Fruit fly (Drosophila melanogaster) Kc167 (cell line): Measurements from ENCODE around the gene CG9029.

Experiments
- Myc ChIP-seq: fragments of >200 bp; optimal IDR thresholded peaks from 2 replicates; lab custom pipeline; 2017; ENCODE audit warnings: missing external identifiers
- Sin3A ChIP-seq: fragments of >200 bp; optimal IDR thresholded peaks from 2 replicates; lab custom pipeline; 2018; ENCODE audit warnings: missing external identifiers
- h ChIP-seq: fragments of >200 bp; optimal IDR thresholded peaks from 3 replicates; lab custom pipeline; 2018; ENCODE audit warnings: missing external identifiers
- insv ChIP-seq: fragments of >200 bp; optimal IDR thresholded peaks from 3 replicates; lab custom pipeline; 2018; ENCODE audit warnings: missing external identifiers
- psq ChIP-seq: fragments of >200 bp; optimal IDR thresholded peaks from 2 replicates; lab custom pipeline; 2017; ENCODE audit warnings: missing external identifiers
- ttk ChIP-seq: sonication (Bioruptor generic); optimal IDR thresholded peaks from 2 replicates; lab custom pipeline; 2017; ENCODE audit warnings: missing external identifiers

Gene CG9029

DNA sequence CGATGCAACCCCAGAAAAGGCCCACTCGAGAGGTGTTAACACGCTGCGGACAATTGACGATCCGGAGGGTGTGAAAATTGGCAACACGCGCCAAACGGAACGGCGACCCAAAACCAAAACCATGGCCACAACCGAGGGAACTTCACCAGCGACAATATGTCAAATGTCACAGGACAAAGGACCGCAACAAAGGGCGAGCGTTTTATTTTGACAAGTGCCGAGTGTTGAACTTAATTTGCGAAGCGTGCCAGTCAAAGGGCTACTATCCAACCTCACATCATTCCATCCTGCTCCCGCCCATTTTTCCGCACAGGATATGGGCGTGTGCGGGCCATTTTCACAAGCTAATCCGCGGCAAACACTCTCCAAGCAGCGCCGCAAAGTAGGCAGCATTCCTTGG, 41.6 kb downstream of the CG9029 start:
- TF ChIP-seq Myc (lab: Kevin White, UChicago) = no peak
- no peak for TF ChIP-seq insv (lab: Kevin White, UChicago)
- TF ChIP-seq psq (lab: Kevin White, UChicago) = no peak
- no peak for TF ChIP-seq Sin3A (lab: Kevin White, UChicago)
- TF ChIP-seq ttk (lab: Kevin White, UChicago) = no peak
- no peak for TF ChIP-seq h (lab: Kevin White, UChicago)
